Fruit fly (Drosophila melanogaster) whole organism, embryonic: ENCODE results near the gene pyd.

Source experiments
- Antp ChIP-seq: fragments of 200-800 bp; sonication (Bioruptor generic); optimal IDR thresholded peaks from 3 replicates; lab custom pipeline; 2016; ENCODE audit warnings: missing biosample characterization, missing genetic modification characterization
- CG1024 ChIP-seq: fragments of 200-800 bp; sonication (Bioruptor generic); IDR thresholded peaks from 2 replicates; pipeline ENCODE4 v1.3.6; 2022; ENCODE audit warnings: missing biosample characterization, missing genetic modification characterization
- CG10959 ChIP-seq: fragments of 200-800 bp; sonication (Bioruptor generic); IDR thresholded peaks from 2 replicates; pipeline ENCODE4 v1.3.6; 2022; ENCODE audit warnings: missing biosample characterization, missing genetic modification characterization
- CG10979 ChIP-seq: fragments of 200-800 bp; sonication (Bioruptor generic); optimal IDR thresholded peaks from 2 replicates; lab custom pipeline; 2018; ENCODE audit warnings: missing biosample characterization, mild to moderate bottlenecking, missing genetic modification characterization, moderate library complexity
- CG11085 ChIP-seq: fragments of 200-800 bp; sonication (Bioruptor generic); IDR thresholded peaks from 2 replicates; pipeline ENCODE4 v1.3.6; 2022; ENCODE audit warnings: missing biosample characterization, missing genetic modification characterization
- CG11093 ChIP-seq: fragments of 200-800 bp; sonication (Bioruptor generic); IDR thresholded peaks from 3 replicates; pipeline ENCODE4 v1.3.6; 2022; ENCODE audit warnings: missing biosample characterization, missing genetic modification characterization
- CG11695 ChIP-seq: fragments of 200-800 bp; sonication (Bioruptor generic); IDR thresholded peaks from 3 replicates; pipeline ENCODE4 v1.3.6; 2022; ENCODE audit warnings: missing biosample characterization, missing genetic modification characterization
- CG12299 ChIP-seq: fragments of 200-800 bp; sonication (Bioruptor generic); optimal IDR thresholded peaks from 2 replicates; lab custom pipeline; 2018; ENCODE audit warnings: missing biosample characterization, mild to moderate bottlenecking, missing genetic modification characterization
- CG13624 ChIP-seq: fragments of 200-800 bp; sonication (Bioruptor generic); optimal IDR thresholded peaks from 2 replicates; lab custom pipeline; 2016; ENCODE audit warnings: missing biosample characterization, missing genetic modification characterization
- CG14014 ChIP-seq: fragments of 200-800 bp; sonication (Bioruptor generic); IDR thresholded peaks from 2 replicates; pipeline ENCODE4 v1.3.6; 2022; ENCODE audit warnings: missing biosample characterization, missing genetic modification characterization
- CG14965 ChIP-seq: fragments of 200-800 bp; sonication (Bioruptor generic); optimal IDR thresholded peaks from 2 replicates; lab custom pipeline; 2016; ENCODE audit warnings: missing biosample characterization, missing genetic modification characterization, borderline replicate concordance
- CG17802 ChIP-seq: fragments of 200-800 bp; sonication (Bioruptor generic); optimal IDR thresholded peaks from 2 replicates; lab custom pipeline; 2018; ENCODE audit warnings: missing biosample characterization, mild to moderate bottlenecking, missing genetic modification characterization, moderate library complexity
- CG18764 ChIP-seq: fragments of 200-800 bp; sonication (Bioruptor generic); optimal IDR thresholded peaks from 3 replicates; lab custom pipeline; 2016; ENCODE audit warnings: missing biosample characterization, missing genetic modification characterization
- CG2116 ChIP-seq: fragments of 200-800 bp; sonication (Bioruptor generic); optimal IDR thresholded peaks from 3 replicates; lab custom pipeline; 2018; ENCODE audit warnings: missing biosample characterization, mild to moderate bottlenecking, missing genetic modification characterization
- CG2889 ChIP-seq: fragments of 200-800 bp; sonication (Bioruptor generic); IDR thresholded peaks from 3 replicates; pipeline ENCODE4 v1.3.6; 2022; ENCODE audit warnings: missing biosample characterization, missing genetic modification characterization
- CG8281 ChIP-seq: fragments of 200-800 bp; sonication (Bioruptor generic); optimal IDR thresholded peaks from 2 replicates; lab custom pipeline; 2018; ENCODE audit warnings: missing biosample characterization, mild to moderate bottlenecking, missing genetic modification characterization, moderate library complexity
- CG8359 ChIP-seq: fragments of 200-800 bp; sonication (Bioruptor generic); optimal IDR thresholded peaks from 2 replicates; lab custom pipeline; 2017; ENCODE audit warnings: missing biosample characterization, mild to moderate bottlenecking, missing genetic modification characterization, borderline replicate concordance
- CG8478 ChIP-seq: fragments of >200 bp; optimal IDR thresholded peaks from 2 replicates; lab custom pipeline; 2018
- CG9215 ChIP-seq: fragments of 200-800 bp; sonication (Bioruptor generic); IDR thresholded peaks from 2 replicates; pipeline ENCODE4 v1.3.6; 2022; ENCODE audit warnings: missing biosample characterization, missing genetic modification characterization
- CG9609 ChIP-seq: fragments of 200-800 bp; sonication (Bioruptor generic); optimal IDR thresholded peaks from 3 replicates; lab custom pipeline; 2016; ENCODE audit warnings: missing biosample characterization, missing genetic modification characterization
- CHES-1-like ChIP-seq: fragments of 200-800 bp; sonication (Bioruptor generic); optimal IDR thresholded peaks from 2 replicates; lab custom pipeline; 2016; ENCODE audit warnings: missing biosample characterization, missing genetic modification characterization
- Dip3 ChIP-seq: fragments of 200-800 bp; sonication (Bioruptor generic); optimal IDR thresholded peaks from 3 replicates; lab custom pipeline; 2016; ENCODE audit warnings: missing biosample characterization, missing genetic modification characterization
- E2f1 ChIP-seq: fragments of 200-800 bp; sonication (Bioruptor generic); IDR thresholded peaks from 2 replicates; pipeline ENCODE4 v1.3.6; 2022; ENCODE audit warnings: missing biosample characterization, missing genetic modification characterization
- Fer2 ChIP-seq: fragments of 200-800 bp; sonication (Bioruptor generic); optimal IDR thresholded peaks from 2 replicates; lab custom pipeline; 2018; ENCODE audit warnings: missing biosample characterization, mild to moderate bottlenecking, missing genetic modification characterization, moderate library complexity
- Hmx ChIP-seq: fragments of 200-800 bp; sonication (Bioruptor generic); optimal IDR thresholded peaks from 2 replicates; lab custom pipeline; 2016; ENCODE audit warnings: missing biosample characterization, missing genetic modification characterization
- Pdp1 ChIP-seq, 2 experiments: fragments of 200-800 bp; sonication (Bioruptor generic); optimal IDR thresholded peaks; 3 replicates each; lab custom pipeline; 2016; ENCODE audit warnings: missing biosample characterization in 2 of 2, missing genetic modification characterization in 2 of 2, mild to moderate bottlenecking in 1 of 2, moderate library complexity in 1 of 2
- Scr ChIP-seq: fragments of 200-800 bp; sonication (Bioruptor generic); IDR thresholded peaks from 2 replicates; pipeline ENCODE4 v1.3.6; 2022; ENCODE audit warnings: missing biosample characterization, missing genetic modification characterization; ENCODE audit not compliant: partially characterized antibody
- Stat92E ChIP-seq, 3 experiments: fragments of >200 bp in 2 of 3; fragments of 200-800 bp in 1 of 3; sonication (Bioruptor generic) in 1 of 3; optimal IDR thresholded peaks; 2 replicates each; lab custom pipeline; 2017 to 2019; ENCODE audit warnings: missing biosample characterization in 3 of 3, missing genetic modification characterization in 3 of 3, mild to moderate bottlenecking in 1 of 3, moderate library complexity in 1 of 3
- Vsx1 ChIP-seq: fragments of 200-800 bp; sonication (Bioruptor generic); optimal IDR thresholded peaks from 2 replicates; lab custom pipeline; 2017; ENCODE audit warnings: missing biosample characterization, mild to moderate bottlenecking, missing genetic modification characterization, missing genetic modification reagents
- ase ChIP-seq: fragments of 200-800 bp; sonication (Bioruptor generic); IDR thresholded peaks from 3 replicates; pipeline ENCODE4 v1.3.6; 2022; ENCODE audit warnings: missing biosample characterization, missing genetic modification characterization
- az2 ChIP-seq: fragments of 200-800 bp; sonication (Bioruptor generic); optimal IDR thresholded peaks from 3 replicates; lab custom pipeline; 2016; ENCODE audit warnings: missing biosample characterization, missing genetic modification characterization
- bbx ChIP-seq: fragments of 200-800 bp; sonication (Bioruptor generic); IDR thresholded peaks from 2 replicates; pipeline ENCODE4 v1.3.6; 2022; ENCODE audit warnings: missing biosample characterization, missing genetic modification characterization; ENCODE audit not compliant: partially characterized antibody
- chif ChIP-seq, 2 experiments: fragments of 200-800 bp; sonication (Bioruptor generic); optimal IDR thresholded peaks; 3 replicates each; lab custom pipeline; 2016; ENCODE audit warnings: missing biosample characterization in 2 of 2, missing genetic modification characterization in 2 of 2
- crol ChIP-seq: fragments of 200-800 bp; sonication (Bioruptor generic); IDR thresholded peaks from 2 replicates; pipeline ENCODE4 v1.3.6; 2022; ENCODE audit warnings: missing biosample characterization, missing genetic modification characterization
- disco-r ChIP-seq: fragments of 200-800 bp; sonication (Bioruptor generic); optimal IDR thresholded peaks from 2 replicates; lab custom pipeline; 2016; ENCODE audit warnings: missing biosample characterization, missing genetic modification characterization
- emc ChIP-seq: fragments of 200-800 bp; sonication (Bioruptor generic); optimal IDR thresholded peaks from 2 replicates; lab custom pipeline; 2016; ENCODE audit warnings: missing biosample characterization, missing genetic modification characterization
- gro ChIP-seq: fragments of 200-800 bp; sonication (Bioruptor generic); optimal IDR thresholded peaks from 2 replicates; lab custom pipeline; 2016; ENCODE audit warnings: missing biosample characterization, missing genetic modification characterization
- h ChIP-seq: fragments of >200 bp; optimal IDR thresholded peaks from 2 replicates; lab custom pipeline; 2017
- lab ChIP-seq: fragments of 200-800 bp; sonication (Bioruptor generic); optimal IDR thresholded peaks from 3 replicates; lab custom pipeline; 2017; ENCODE audit warnings: missing biosample characterization, missing genetic modification characterization, mild to moderate bottlenecking, moderate library complexity, missing genetic modification reagents
- nau ChIP-seq: fragments of 200-800 bp; sonication (Bioruptor generic); optimal IDR thresholded peaks from 3 replicates; lab custom pipeline; 2017; ENCODE audit warnings: missing biosample characterization, mild to moderate bottlenecking, missing genetic modification characterization, missing genetic modification reagents
- p53 ChIP-seq: fragments of 200-800 bp; sonication (Bioruptor generic); optimal IDR thresholded peaks from 2 replicates; lab custom pipeline; 2016; ENCODE audit warnings: missing biosample characterization, missing genetic modification characterization
- prd ChIP-seq, 3 experiments: fragments of >200 bp in 2 of 3; fragments of 200-800 bp in 1 of 3; sonication (Bioruptor generic) in 1 of 3; optimal IDR thresholded peaks in 2 of 3; IDR thresholded peaks in 1 of 3; 2 replicates in 2 of 3; 3 replicates in 1 of 3; pipeline versions ENCODE4 v1.3.6 to Lab custom; 2017 to 2022; ENCODE audit warnings: missing biosample characterization in 1 of 3, missing genetic modification characterization in 1 of 3
- salm ChIP-seq: fragments of 200-800 bp; sonication (Bioruptor generic); optimal IDR thresholded peaks from 2 replicates; lab custom pipeline; 2018; ENCODE audit warnings: missing biosample characterization, mild to moderate bottlenecking, missing genetic modification characterization
- schlank ChIP-seq: fragments of 200-800 bp; sonication (Bioruptor generic); optimal IDR thresholded peaks from 2 replicates; lab custom pipeline; 2018; ENCODE audit warnings: missing biosample characterization, mild to moderate bottlenecking, missing genetic modification characterization
- shn ChIP-seq: fragments of 200-800 bp; sonication (Bioruptor generic); optimal IDR thresholded peaks from 3 replicates; lab custom pipeline; 2016; ENCODE audit warnings: missing biosample characterization, missing genetic modification characterization
- sisA ChIP-seq: fragments of 200-800 bp; sonication (Bioruptor generic); IDR thresholded peaks from 2 replicates; pipeline ENCODE4 v1.3.6; 2022; ENCODE audit warnings: missing biosample characterization, missing genetic modification characterization
- ssp ChIP-seq: fragments of 200-800 bp; sonication (Bioruptor generic); IDR thresholded peaks from 2 replicates; pipeline ENCODE4 v1.3.6; 2022; ENCODE audit warnings: missing biosample characterization, missing genetic modification characterization
- stc ChIP-seq: fragments of 200-800 bp; sonication (Bioruptor generic); IDR thresholded peaks from 2 replicates; pipeline ENCODE4 v1.3.6; 2022; ENCODE audit warnings: missing biosample characterization, missing genetic modification characterization
- tgo ChIP-seq: fragments of 200-800 bp; sonication (Bioruptor generic); IDR thresholded peaks from 3 replicates; pipeline ENCODE4 v1.3.6; 2022; ENCODE audit warnings: missing biosample characterization, missing genetic modification characterization

Gene pyd

DNA sequence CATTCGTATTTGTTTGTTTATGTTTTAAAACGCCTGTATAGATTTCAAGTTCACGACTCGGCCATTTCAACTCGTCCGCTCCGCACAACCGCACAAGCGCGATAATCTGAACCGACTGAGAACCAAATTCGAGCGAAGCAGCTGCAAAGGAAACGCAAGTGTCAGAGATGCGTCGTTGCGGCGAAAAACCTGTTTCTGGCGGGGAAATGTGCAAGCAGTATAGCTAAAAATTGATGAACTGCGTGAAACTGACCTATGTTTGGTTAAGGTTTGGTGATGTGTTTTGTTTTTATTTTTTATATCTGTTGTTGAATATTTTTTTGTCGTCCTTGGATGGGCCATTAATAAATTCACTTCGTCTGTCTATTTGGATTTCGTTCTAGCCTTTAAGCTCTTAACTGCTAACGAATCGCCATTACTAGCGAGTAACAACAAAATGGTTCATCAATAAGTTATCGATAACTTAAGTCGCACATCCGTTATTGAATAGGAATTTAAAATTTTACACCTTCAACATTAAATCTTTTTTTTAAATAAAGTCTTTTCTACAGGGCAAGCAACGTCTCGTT lies at the start of gene pyd:
Gene pyd (minus strand): TSS at position 120 of the 569 bp plus-strand sequence.
- peak; percentile 58 for TF ChIP-seq CG9215 (GFP tag; lab: Robert Waterston, UW)
- peak; percentile 43 for TF ChIP-seq p53 (GFP tag; lab: Kevin White, UChicago)
- TF ChIP-seq ase (GFP tag; lab: Robert Waterston, UW): peak; percentile 40; the same call in 1 of the 3 replicates
- peak; percentile 17; the same call in 1 of the 3 replicates for TF ChIP-seq tgo (GFP tag; lab: Robert Waterston, UW)
- TF ChIP-seq h (lab: Kevin White, UChicago): no peak
- TF ChIP-seq E2f1 (GFP tag; lab: Robert Waterston, UW): no peak
- no peak for TF ChIP-seq stc (GFP tag; lab: Robert Waterston, UW)
- peak; percentile 49 for TF ChIP-seq CG12299 (tag; lab: Kevin White, UChicago)
- TF ChIP-seq CHES-1-like (GFP tag; lab: Kevin White, UChicago): peak; percentile 83
- peak; percentile 57 for TF ChIP-seq Antp (GFP tag; lab: Kevin White, UChicago)
- peak; percentile 46 for TF ChIP-seq az2
- TF ChIP-seq disco-r (GFP tag; lab: Kevin White, UChicago): peak; percentile 26
- peak; percentile 43 for TF ChIP-seq CG9609 (GFP tag; lab: Kevin White, UChicago)
- peak; percentile 49 for TF ChIP-seq CG10979 (tag; lab: Kevin White, UChicago)
- peak; percentile 43 for TF ChIP-seq nau (GFP tag; lab: Kevin White, UChicago)
- TF ChIP-seq CG8478 (lab: Kevin White, UChicago): no peak
- TF ChIP-seq Scr (GFP tag; lab: Robert Waterston, UW): peak; percentile 61
- no peak for TF ChIP-seq CG11093
- TF ChIP-seq CG11085 (GFP tag; lab: Robert Waterston, UW): 0 out of 2 replicates have a peak, but pooled peaks have one; percentile 21
- no peak for TF ChIP-seq CG14965
- peak in 1 of 3 experiments; percentile 83 for TF ChIP-seq Stat92E (GFP tag; optimal IDR thresholded peaks at IDR 0.05; lab: Kevin White, UChicago)
- no peak for TF ChIP-seq prd (optimal IDR thresholded peaks at IDR 0.05; lab: Kevin White, UChicago)
- peak; percentile 60 for TF ChIP-seq prd (GFP tag; IDR thresholded peaks at IDR 0.05; lab: Robert Waterston, UW)
- peak; percentile 34 for TF ChIP-seq CG18764 (GFP tag; lab: Kevin White, UChicago)
- 0 out of 2 replicates have a peak, but pooled peaks have one; percentile 30 for TF ChIP-seq crol (GFP tag; lab: Robert Waterston, UW)
- peak; percentile 78 for TF ChIP-seq gro (GFP tag; lab: Kevin White, UChicago)
- TF ChIP-seq CG2889 (GFP tag; lab: Robert Waterston, UW): no peak
- peak; percentile 22 for TF ChIP-seq Hmx (GFP tag; lab: Kevin White, UChicago)
- peak; percentile 53 for TF ChIP-seq CG11695
- peak; percentile 89 for TF ChIP-seq CG8281
- peak; percentile 39; the same call in 1 of the 2 replicates for TF ChIP-seq CG14014
- no peak for TF ChIP-seq emc (GFP tag; lab: Kevin White, UChicago)
- TF ChIP-seq shn (GFP tag; lab: Kevin White, UChicago): peak; percentile 70
- TF ChIP-seq chif (GFP tag; optimal IDR thresholded peaks at IDR 0.05; lab: Kevin White, UChicago): peak; percentile 49 to 60
- TF ChIP-seq bbx: peak; percentile 71
- TF ChIP-seq CG2116 (GFP tag; lab: Kevin White, UChicago): peak; percentile 85
- TF ChIP-seq Vsx1 (GFP tag; lab: Kevin White, UChicago): no peak
- peak; percentile 45 to 66 for TF ChIP-seq Pdp1 (GFP tag; optimal IDR thresholded peaks at IDR 0.05; lab: Kevin White, UChicago)
- TF ChIP-seq schlank (tag; lab: Kevin White, UChicago): peak; percentile 40
- no peak for TF ChIP-seq salm
- no peak for TF ChIP-seq CG8359
- TF ChIP-seq Dip3 (GFP tag; lab: Kevin White, UChicago): peak; percentile 39
- no peak; the same call in 1 of the 2 replicates for TF ChIP-seq sisA (GFP tag; lab: Robert Waterston, UW)
- TF ChIP-seq CG13624 (GFP tag; lab: Kevin White, UChicago): peak; percentile 71
- 0 out of 2 replicates have a peak, but pooled peaks have one; percentile 5 for TF ChIP-seq CG10959
- peak; percentile 39 for TF ChIP-seq CG17802 (tag; lab: Kevin White, UChicago)
- TF ChIP-seq ssp (GFP tag; lab: Robert Waterston, UW): no peak; the same call in 1 of the 2 replicates
- TF ChIP-seq CG1024 (GFP tag; lab: Robert Waterston, UW): peak; percentile 6; the same call in 1 of the 2 replicates
- TF ChIP-seq Fer2 (tag; lab: Kevin White, UChicago): no peak
- peak; percentile 60 for TF ChIP-seq lab
